Fruit fly (Drosophila melanogaster): ENCODE measurements around the gene CG9525.

DNA sequence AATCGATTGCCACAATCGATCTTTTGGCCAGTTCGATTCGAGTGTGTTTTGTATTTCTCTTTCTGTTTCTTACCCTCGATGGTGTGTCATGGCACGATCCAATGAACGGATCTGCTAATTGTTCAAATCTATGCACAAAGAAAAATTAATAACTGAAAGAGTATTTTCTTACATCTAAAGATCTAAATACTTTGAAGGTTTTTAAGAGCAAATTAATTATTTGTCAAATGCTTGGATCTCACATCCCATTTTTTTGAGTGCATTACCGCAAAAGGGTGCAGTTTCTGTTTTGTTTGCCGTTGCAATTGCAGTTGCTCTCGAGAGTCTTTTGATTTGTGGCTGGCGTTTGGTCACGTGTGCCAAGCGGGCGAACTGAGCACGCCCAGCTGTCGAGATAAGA, 40.2 kb downstream of the CG9525 start:
- no peak for TF ChIP-seq CG11617 (GFP tag; optimal IDR thresholded peaks at IDR 0.05)
- no peak for TF ChIP-seq kay (GFP tag; ENCODE audit: borderline replicate concordance)
- no peak for TF ChIP-seq CG12768 (GFP tag; optimal IDR thresholded peaks at IDR 0.05)
- no peak for TF ChIP-seq CG5204 (GFP tag; optimal IDR thresholded peaks at IDR 0.05)
- no peak for TF ChIP-seq ovo (GFP tag; optimal IDR thresholded peaks at IDR 0.05)
- TF ChIP-seq CG7101 (tag; optimal IDR thresholded peaks at IDR 0.05): no peak
- TF ChIP-seq CG7045 (GFP tag; optimal IDR thresholded peaks at IDR 0.05): no peak
- TF ChIP-seq Clk (GFP tag; optimal IDR thresholded peaks at IDR 0.05): no peak
- TF ChIP-seq cic (GFP tag; optimal IDR thresholded peaks at IDR 0.05): no peak
- TF ChIP-seq Hr96 (GFP tag; optimal IDR thresholded peaks at IDR 0.05): no peak
- no peak for TF ChIP-seq tj (GFP tag; optimal IDR thresholded peaks at IDR 0.05)
- TF ChIP-seq CG33017 (tag; optimal IDR thresholded peaks at IDR 0.05): no peak
- no peak for TF ChIP-seq CG1620 (GFP tag; optimal IDR thresholded peaks at IDR 0.05)
